Worm (Caenorhabditis elegans) whole organism, L2 larva: Measurements from ENCODE around the gene Y43F8C.7.

Source experiments
- C34F6.9 ChIP-seq: fragments of 150-350 bp; optimal IDR thresholded peaks from 2 replicates; lab custom pipeline; 2014; ENCODE audit warnings: missing biosample characterization, missing genetic modification characterization
- F13H6.1 ChIP-seq: sonication (generic microtip); optimal IDR thresholded peaks from 2 replicates; lab custom pipeline; 2016; ENCODE audit warnings: missing genetic modification characterization, missing compliant biosample characterization
- R02D3.7 ChIP-seq: fragments of 150-350 bp; optimal IDR thresholded peaks from 2 replicates; lab custom pipeline; 2014; ENCODE audit warnings: missing biosample characterization, missing genetic modification characterization
- Y55F3AM.14 ChIP-seq: fragments of 200-800 bp; sonication (Bioruptor generic); optimal IDR thresholded peaks from 2 replicates; lab custom pipeline; 2018; ENCODE audit warnings: mild to moderate bottlenecking, missing genetic modification characterization, missing compliant biosample characterization
- ZK546.5 ChIP-seq: sonication (generic microtip); optimal IDR thresholded peaks from 2 replicates; lab custom pipeline; 2017; ENCODE audit warnings: missing biosample characterization, missing genetic modification characterization
- alr-1 ChIP-seq: fragments of 150-350 bp; optimal IDR thresholded peaks from 2 replicates; lab custom pipeline; 2014; ENCODE audit warnings: missing biosample characterization, missing genetic modification characterization
- aly-2 ChIP-seq: fragments of 150-350 bp; optimal IDR thresholded peaks from 2 replicates; lab custom pipeline; 2014; ENCODE audit warnings: missing biosample characterization, missing genetic modification characterization
- ama-1 ChIP-seq: fragments of 150-350 bp; optimal IDR thresholded peaks from 2 replicates; lab custom pipeline; 2018; ENCODE audit warnings: inconsistent platforms
- blmp-1 ChIP-seq: sonication (generic microtip); optimal IDR thresholded peaks from 2 replicates; lab custom pipeline; 2017; ENCODE audit warnings: missing genetic modification characterization, mild to moderate bottlenecking, missing compliant biosample characterization, antibody characterized with exemption, moderate library complexity; ENCODE audit not compliant: insufficient read depth
- ceh-16 ChIP-seq: fragments of 150-350 bp; optimal IDR thresholded peaks from 2 replicates; lab custom pipeline; 2014; ENCODE audit warnings: missing biosample characterization, missing genetic modification characterization
- ceh-82 ChIP-seq: fragments of 150-350 bp; optimal IDR thresholded peaks from 2 replicates; lab custom pipeline; 2014; ENCODE audit warnings: missing biosample characterization, missing genetic modification characterization
- crh-2 ChIP-seq: sonication (generic microtip); optimal IDR thresholded peaks from 2 replicates; lab custom pipeline; 2017; ENCODE audit warnings: missing biosample characterization, missing genetic modification characterization
- dmd-4 ChIP-seq: sonication (generic microtip); optimal IDR thresholded peaks from 2 replicates; lab custom pipeline; 2017; ENCODE audit warnings: missing biosample characterization, missing genetic modification characterization
- egl-27 ChIP-seq: sonication (generic microtip); optimal IDR thresholded peaks from 3 replicates; lab custom pipeline; 2017; ENCODE audit warnings: missing biosample characterization, missing genetic modification reagents, missing genetic modification characterization
- elt-1 ChIP-seq: fragments of 150-350 bp; optimal IDR thresholded peaks from 2 replicates; lab custom pipeline; 2014; ENCODE audit warnings: missing biosample characterization, missing genetic modification characterization
- elt-3 ChIP-seq: sonication (generic microtip); optimal IDR thresholded peaks from 2 replicates; lab custom pipeline; 2017; ENCODE audit warnings: missing biosample characterization, missing genetic modification characterization
- fos-1 ChIP-seq: fragments of 150-350 bp; optimal IDR thresholded peaks from 2 replicates; lab custom pipeline; 2014; ENCODE audit warnings: missing biosample characterization, missing genetic modification characterization
- gmeb-1 ChIP-seq: fragments of 150-350 bp; optimal IDR thresholded peaks from 2 replicates; lab custom pipeline; 2014; ENCODE audit warnings: missing biosample characterization, missing genetic modification characterization
- lin-11 ChIP-seq: fragments of 150-350 bp; sonication (generic microtip); optimal IDR thresholded peaks from 2 replicates; lab custom pipeline; 2014; ENCODE audit warnings: missing biosample characterization, missing genetic modification characterization, inconsistent platforms, mixed read lengths
- lin-13 ChIP-seq: fragments of 150-350 bp; optimal IDR thresholded peaks from 2 replicates; lab custom pipeline; 2014; ENCODE audit warnings: missing biosample characterization, missing genetic modification reagents, missing genetic modification characterization
- lin-39 ChIP-seq: fragments of 150-350 bp; optimal IDR thresholded peaks from 2 replicates; lab custom pipeline; 2014; ENCODE audit warnings: missing biosample characterization, missing genetic modification reagents, missing genetic modification characterization
- lsy-2 ChIP-seq, 2 experiments: fragments of 150-350 bp in 1 of 2; sonication (generic microtip) in 1 of 2; optimal IDR thresholded peaks; 2 replicates each; lab custom pipeline; 2014 to 2017; ENCODE audit warnings: missing biosample characterization in 2 of 2, missing genetic modification characterization in 2 of 2
- mab-5 ChIP-seq: fragments of 150-350 bp; optimal IDR thresholded peaks from 2 replicates; lab custom pipeline; 2014; ENCODE audit warnings: missing biosample characterization, missing genetic modification characterization
- mbf-1 ChIP-seq: sonication (generic microtip); optimal IDR thresholded peaks from 2 replicates; lab custom pipeline; 2017; ENCODE audit warnings: missing biosample characterization, missing genetic modification characterization
- mdl-1 ChIP-seq, 2 experiments: fragments of 150-350 bp in 1 of 2; sonication (generic microtip) in 1 of 2; optimal IDR thresholded peaks; 2 replicates each; lab custom pipeline; 2017; ENCODE audit warnings: missing biosample characterization in 2 of 2, missing genetic modification characterization in 2 of 2
- nhr-10 ChIP-seq: sonication (generic microtip); optimal IDR thresholded peaks from 2 replicates; lab custom pipeline; 2017; ENCODE audit warnings: missing biosample characterization, missing genetic modification characterization
- nhr-11 ChIP-seq: fragments of 150-350 bp; optimal IDR thresholded peaks from 2 replicates; lab custom pipeline; 2014; ENCODE audit warnings: missing biosample characterization, missing genetic modification characterization
- nhr-12 ChIP-seq: fragments of 150-350 bp; optimal IDR thresholded peaks from 2 replicates; lab custom pipeline; 2014; ENCODE audit warnings: missing biosample characterization, missing genetic modification characterization
- nhr-129 ChIP-seq: fragments of 150-350 bp; optimal IDR thresholded peaks from 2 replicates; lab custom pipeline; 2014; ENCODE audit warnings: missing biosample characterization, missing genetic modification characterization
- nhr-21 ChIP-seq: fragments of 150-350 bp; optimal IDR thresholded peaks from 2 replicates; lab custom pipeline; 2014; ENCODE audit warnings: missing biosample characterization, missing genetic modification characterization
- nhr-23 ChIP-seq: fragments of 150-350 bp; optimal IDR thresholded peaks from 2 replicates; lab custom pipeline; 2014; ENCODE audit warnings: missing biosample characterization, missing genetic modification reagents, missing genetic modification characterization
- nhr-237 ChIP-seq: fragments of 150-350 bp; optimal IDR thresholded peaks from 2 replicates; lab custom pipeline; 2014; ENCODE audit warnings: missing biosample characterization, missing genetic modification characterization
- nhr-25 ChIP-seq: fragments of 150-350 bp; sonication (generic microtip); optimal IDR thresholded peaks from 3 replicates; lab custom pipeline; 2014; ENCODE audit warnings: missing biosample characterization, missing genetic modification characterization
- nhr-6 ChIP-seq: fragments of 150-350 bp; optimal IDR thresholded peaks from 2 replicates; lab custom pipeline; 2014; ENCODE audit warnings: missing biosample characterization, missing genetic modification characterization
- nhr-77 ChIP-seq: fragments of 150-350 bp; optimal IDR thresholded peaks from 2 replicates; lab custom pipeline; 2014; ENCODE audit warnings: missing biosample characterization, missing genetic modification characterization
- peb-1 ChIP-seq: fragments of 150-350 bp; optimal IDR thresholded peaks from 2 replicates; lab custom pipeline; 2014; ENCODE audit warnings: missing biosample characterization, missing genetic modification characterization
- sem-4 ChIP-seq: fragments of 150-350 bp; optimal IDR thresholded peaks from 2 replicates; lab custom pipeline; 2014; ENCODE audit warnings: missing biosample characterization, missing genetic modification reagents, missing genetic modification characterization
- skn-1 ChIP-seq: sonication (generic microtip); optimal IDR thresholded peaks from 2 replicates; lab custom pipeline; 2017; ENCODE audit warnings: missing biosample characterization, missing genetic modification characterization
- sma-3 ChIP-seq: sonication (generic microtip); optimal IDR thresholded peaks from 2 replicates; lab custom pipeline; 2016; ENCODE audit warnings: missing genetic modification reagents, missing genetic modification characterization, missing compliant biosample characterization
- sma-9 ChIP-seq, 2 experiments: fragments of 150-350 bp in 1 of 2; sonication (generic microtip) in 1 of 2; optimal IDR thresholded peaks; 2 replicates each; lab custom pipeline; 2014 to 2016; ENCODE audit warnings: missing genetic modification characterization in 2 of 2, mild to moderate bottlenecking in 1 of 2, missing biosample characterization in 1 of 2, missing compliant biosample characterization in 1 of 2, missing genetic modification reagents in 1 of 2, moderate library complexity in 1 of 2
- snpc-4 ChIP-seq: fragments of 150-350 bp; optimal IDR thresholded peaks from 2 replicates; lab custom pipeline; 2014; ENCODE audit warnings: missing biosample characterization, missing genetic modification characterization
- unc-39 ChIP-seq: fragments of 150-350 bp; optimal IDR thresholded peaks from 2 replicates; lab custom pipeline; 2014; ENCODE audit warnings: missing biosample characterization, missing genetic modification characterization
- unc-55 ChIP-seq: fragments of 150-350 bp; sonication (generic microtip); optimal IDR thresholded peaks from 3 replicates; lab custom pipeline; 2014; ENCODE audit warnings: missing biosample characterization, missing genetic modification reagents, missing genetic modification characterization
- unc-62 ChIP-seq: fragments of 150-350 bp; optimal IDR thresholded peaks from 2 replicates; lab custom pipeline; 2014; ENCODE audit warnings: missing biosample characterization, missing genetic modification reagents, missing genetic modification characterization
- zag-1 ChIP-seq: fragments of 150-350 bp; optimal IDR thresholded peaks from 2 replicates; lab custom pipeline; 2014; ENCODE audit warnings: missing biosample characterization, missing genetic modification characterization
- ztf-1 ChIP-seq: fragments of 200-800 bp; sonication (Bioruptor generic); conservative IDR thresholded peaks from 2 replicates; pipeline ENCODE4 v1.3.6; 2022; ENCODE audit warnings: missing genetic modification characterization, missing compliant biosample characterization
- ztf-11 ChIP-seq: sonication (generic microtip); optimal IDR thresholded peaks from 2 replicates; lab custom pipeline; 2017; ENCODE audit warnings: missing biosample characterization, missing genetic modification characterization
- ztf-4 ChIP-seq: fragments of 150-350 bp; optimal IDR thresholded peaks from 2 replicates; lab custom pipeline; 2014; ENCODE audit warnings: missing biosample characterization, missing genetic modification characterization

Y43F8C.7 gene

DNA sequence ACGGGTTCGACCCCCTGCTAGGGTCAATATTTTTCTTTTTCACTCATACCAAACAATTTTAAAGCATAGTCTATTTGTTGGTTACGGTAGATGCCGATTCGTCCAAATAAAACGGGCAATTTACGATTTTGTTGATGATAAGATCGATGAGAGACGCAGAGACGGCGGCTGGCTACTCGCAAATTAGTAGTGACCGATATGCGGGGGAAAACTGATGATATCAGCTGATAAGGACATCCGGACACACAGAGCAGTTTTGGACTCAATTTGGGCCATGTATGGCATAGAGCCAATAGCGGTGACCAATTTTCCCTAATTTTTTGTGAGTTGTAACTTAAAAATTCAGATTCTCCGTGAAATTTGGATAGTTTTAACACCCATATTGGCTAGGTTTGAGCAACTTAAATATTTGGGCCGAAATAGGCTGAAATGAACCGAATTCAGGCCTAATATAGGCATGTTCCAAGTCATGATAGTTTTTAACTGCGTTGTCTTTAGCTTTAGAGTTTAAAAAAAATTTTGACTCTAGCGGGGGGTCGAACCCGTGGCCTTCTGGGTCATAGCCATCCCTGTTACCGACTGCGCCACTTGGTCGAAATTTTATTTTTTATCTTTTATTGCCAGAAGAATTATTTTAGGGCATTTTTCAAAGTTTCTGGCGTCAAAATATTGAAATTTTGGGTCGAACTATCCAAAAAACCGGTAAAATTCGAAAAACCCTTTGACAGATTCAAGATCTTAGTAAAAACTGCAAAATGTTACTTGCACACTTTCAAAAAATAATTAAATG is 20.1 kb downstream of the Y43F8C.7 start:
- TF ChIP-seq ceh-16 (tag; lab: Kevin White, UChicago) = no peak
- peak; percentile 13 for TF ChIP-seq nhr-129
- no peak for TF ChIP-seq unc-39 (tag; lab: Kevin White, UChicago)
- no peak for TF ChIP-seq ceh-82 (tag; lab: Kevin White, UChicago)
- TF ChIP-seq lsy-2 (tag; optimal IDR thresholded peaks at IDR 0.05; lab: Kevin White, UChicago) = peak in 1 of 2 experiments; percentile 9
- no peak for TF ChIP-seq C34F6.9 (tag; lab: Kevin White, UChicago)
- TF ChIP-seq, all 48 proteins: peak for 2

DNA sequence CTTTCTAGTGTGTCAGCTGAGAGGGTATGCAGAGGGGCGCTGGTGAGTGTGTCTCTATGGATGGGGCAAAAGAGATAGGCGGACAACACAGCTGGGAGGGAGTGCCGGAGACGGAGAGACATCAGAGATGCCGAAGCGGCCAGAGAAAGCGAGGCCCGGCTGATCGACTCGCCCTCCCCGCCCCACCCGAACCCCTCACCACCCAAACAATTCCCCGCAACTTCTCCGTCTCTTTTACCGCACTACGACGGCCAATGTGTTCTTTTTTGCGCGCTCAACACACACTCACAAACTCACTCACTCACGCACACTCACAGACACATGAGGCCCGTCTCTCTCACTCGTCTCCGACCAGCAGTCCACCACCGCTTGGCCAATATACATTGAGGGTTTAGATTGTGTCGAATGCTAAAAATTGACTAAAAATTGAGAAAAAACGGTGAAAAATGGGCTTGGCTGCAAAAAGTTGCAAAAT is 21.4 kb downstream of the Y43F8C.7 start, which contains the start of gene Y43F8C.3:
Gene Y43F8C.3 (minus strand): TSS at position 187 of the 475 bp plus-strand sequence.
- TF ChIP-seq nhr-11 (tag; lab: Kevin White, UChicago) (no peak), nhr-10 (tag; lab: Kevin White, UChicago) (no peak), blmp-1 (tag; lab: Kevin White, UChicago) (no peak), ceh-16 (tag; lab: Kevin White, UChicago) (peak; percentile 28), C34F6.9 (tag; lab: Kevin White, UChicago) (peak; percentile 73), lin-39 (tag; lab: Kevin White, UChicago) (no peak), lsy-2 (tag; optimal IDR thresholded peaks at IDR 0.05; lab: Kevin White, UChicago) (peak in 1 of 2 experiments; percentile 59), snpc-4 (peak; percentile 37), sma-3 (GFP tag; lab: Kevin White, UChicago) (no peak), nhr-12 (no peak), unc-55 (GFP tag; lab: Kevin White, UChicago) (peak; percentile 77), mdl-1 (tag; optimal IDR thresholded peaks at IDR 0.05; lab: Kevin White, UChicago) (peak; percentile 34 to 47), dmd-4 (tag; lab: Kevin White, UChicago) (no peak), mbf-1 (tag; lab: Kevin White, UChicago) (no peak), ama-1 (lab: Kevin White, UChicago) (no peak), fos-1 (tag; lab: Kevin White, UChicago) (peak; percentile 43), gmeb-1 (tag; lab: Kevin White, UChicago) (peak; percentile 25), alr-1 (no peak), nhr-6 (tag; lab: Kevin White, UChicago) (no peak), ZK546.5 (tag; lab: Kevin White, UChicago) (no peak), egl-27 (no peak), nhr-21 (peak; percentile 11), nhr-129 (peak; percentile 89), unc-39 (tag; lab: Kevin White, UChicago) (no peak), aly-2 (tag; lab: Kevin White, UChicago) (no peak), sem-4 (tag; lab: Kevin White, UChicago) (peak; percentile 10), ztf-11 (tag; lab: Kevin White, UChicago) (no peak), lin-11 (peak; percentile 82), nhr-23 (no peak), ztf-4 (tag; lab: Kevin White, UChicago) (peak; percentile 33), zag-1 (tag; lab: Kevin White, UChicago) (peak; percentile 63), nhr-237 (no peak), mab-5 (tag; lab: Kevin White, UChicago) (peak; percentile 22), elt-3 (tag; lab: Kevin White, UChicago) (no peak), lin-13 (GFP tag; lab: Kevin White, UChicago) (peak; percentile 76), nhr-25 (tag; lab: Kevin White, UChicago) (peak; percentile 73), elt-1 (tag; lab: Kevin White, UChicago) (no peak), F13H6.1 (peak; percentile 46), ztf-1 (GFP tag; lab: Robert Waterston, UW) (no peak), peb-1 (tag; lab: Kevin White, UChicago) (no peak), sma-9 (GFP tag; optimal IDR thresholded peaks at IDR 0.05; lab: Kevin White, UChicago) (peak; percentile 15), sma-9 (tag; optimal IDR thresholded peaks at IDR 0.05; lab: Kevin White, UChicago) (no peak), skn-1 (no peak), ceh-82 (tag; lab: Kevin White, UChicago) (no peak), Y55F3AM.14 (GFP tag; lab: Kevin White, UChicago) (no peak), unc-62 (GFP tag; lab: Kevin White, UChicago) (no peak), crh-2 (peak; percentile 43), R02D3.7 (tag; lab: Kevin White, UChicago) (no peak), nhr-77 (no peak)
